Worm (Caenorhabditis elegans): ENCODE results near the gene col-101.

The col-101 gene

DNA sequence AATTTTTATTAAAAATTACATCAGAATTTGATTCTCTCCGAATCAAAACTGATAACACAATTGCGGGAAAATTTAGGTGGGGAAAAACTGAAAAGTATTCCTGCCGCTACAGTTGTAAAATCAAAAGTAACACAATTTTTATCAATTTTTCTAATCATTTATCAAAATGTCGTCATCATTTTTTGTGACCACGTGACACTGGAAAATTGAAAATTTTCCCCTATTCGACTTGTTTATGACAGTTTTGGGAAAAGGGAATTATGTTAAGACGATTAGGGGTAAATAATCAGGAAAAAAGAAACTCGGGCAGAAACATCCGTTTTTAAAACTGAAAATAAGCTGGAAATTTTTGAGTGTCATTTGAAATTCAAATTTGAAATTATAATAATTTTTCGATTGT is 30.0 kb downstream of the col-101 start:
- peak in 1 of 2 experiments; percentile 35 for TF ChIP-seq let-607 (tag; optimal IDR thresholded peaks at IDR 0.05)
- TF ChIP-seq ZK185.1 (tag; optimal IDR thresholded peaks at IDR 0.05; ENCODE audit: poor library complexity, severe bottlenecking) = no peak
- no peak for TF ChIP-seq egl-18 (GFP tag; IDR thresholded peaks at IDR 0.05)
- no peak for TF ChIP-seq C17E4.6 (GFP tag; IDR thresholded peaks at IDR 0.05)
- no peak for TF ChIP-seq madf-3 (GFP tag; IDR thresholded peaks at IDR 0.05)
- no peak for TF ChIP-seq hlh-26 (GFP tag; conservative IDR thresholded peaks at IDR 0.05)
- TF ChIP-seq die-1 (tag; optimal IDR thresholded peaks at IDR 0.05) = no peak
- peak; percentile 70 for TF ChIP-seq atf-7 (tag; optimal IDR thresholded peaks at IDR 0.05)
- TF ChIP-seq lin-35 (GFP tag; optimal IDR thresholded peaks at IDR 0.05) = no peak
- peak; percentile 2 for TF ChIP-seq lin-40 (tag; optimal IDR thresholded peaks at IDR 0.05)
- peak; percentile 27 for TF ChIP-seq chd-7 (tag; optimal IDR thresholded peaks at IDR 0.05)
- TF ChIP-seq ama-1 (optimal IDR thresholded peaks at IDR 0.05) = no peak
- TF ChIP-seq ama-1 (GFP tag; optimal IDR thresholded peaks at IDR 0.05) = no peak
- TF ChIP-seq mes-4 (tag; optimal IDR thresholded peaks at IDR 0.05) = no peak
- TF ChIP-seq unc-62 (GFP tag; optimal IDR thresholded peaks at IDR 0.05) = peak; percentile 18
- no peak for TF ChIP-seq pbrm-1 (GFP tag; IDR thresholded peaks at IDR 0.05)
- no peak for TF ChIP-seq cebp-1 (GFP tag; IDR thresholded peaks at IDR 0.05)
- peak; percentile 37 for TF ChIP-seq cebp-1 (tag; optimal IDR thresholded peaks at IDR 0.05)
- no peak for TF ChIP-seq lag-1 (GFP tag; IDR thresholded peaks at IDR 0.05)
- 0 out of 2 replicates have a peak, but pooled peaks have one; percentile 21 for TF ChIP-seq B0336.3 (GFP tag; IDR thresholded peaks at IDR 0.05)
- TF ChIP-seq nhr-80 (tag; optimal IDR thresholded peaks at IDR 0.05) = peak; percentile 81
- no peak for TF ChIP-seq attf-5 (GFP tag; optimal IDR thresholded peaks at IDR 0.05)
- TF ChIP-seq ztf-22 (GFP tag; optimal IDR thresholded peaks at IDR 0.05) = peak; percentile 41
- TF ChIP-seq hsf-1 (GFP tag; IDR thresholded peaks at IDR 0.05) = no peak
- no peak for TF ChIP-seq ets-4 (GFP tag; optimal IDR thresholded peaks at IDR 0.05)
- TF ChIP-seq attf-6 (GFP tag; IDR thresholded peaks at IDR 0.05) = no peak

DNA sequence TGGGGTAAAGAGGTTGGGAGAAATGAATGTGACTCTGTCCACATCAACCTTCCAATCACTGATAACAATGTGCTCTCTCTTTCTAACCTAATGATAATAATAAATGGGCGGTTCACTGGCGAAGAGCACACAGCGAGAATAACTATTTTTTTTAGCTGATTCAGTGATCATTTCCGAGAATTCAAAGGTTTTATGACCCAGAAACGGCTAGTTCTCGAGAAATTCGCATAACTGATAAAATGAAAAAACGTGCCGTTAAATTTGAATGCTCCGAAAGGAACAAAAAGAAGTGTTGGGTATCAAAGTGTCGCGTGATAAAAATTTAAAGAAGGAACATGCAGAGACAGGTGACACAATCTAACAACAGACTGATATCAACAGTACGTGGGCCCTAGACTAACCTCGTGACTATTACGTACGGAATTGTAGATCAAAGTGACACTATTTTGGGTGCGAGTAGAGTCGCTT is 31.1 kb downstream of the col-101 start:
- TF ChIP-seq C06A6.2 (GFP tag; conservative IDR thresholded peaks at IDR 0.05) (0 out of 2 replicates have a peak, but pooled peaks have one; percentile 27), nfyb-1 (GFP tag; IDR thresholded peaks at IDR 0.05) (0 out of 2 replicates have a peak, but pooled peaks have one; percentile 59), F23B12.7 (tag; optimal IDR thresholded peaks at IDR 0.05; ENCODE audit: insufficient read depth) (no peak), ztf-18 (tag; optimal IDR thresholded peaks at IDR 0.05) (no peak), dox-1 (GFP tag; IDR thresholded peaks at IDR 0.05) (peak; percentile 63), atf-7 (tag; optimal IDR thresholded peaks at IDR 0.05) (peak; percentile 77), snpc-4 (GFP tag; optimal IDR thresholded peaks at IDR 0.05) (no peak), snpc-4 (tag; optimal IDR thresholded peaks at IDR 0.05) (peak in 1 of 4 experiments; percentile 10), cebp-1 (GFP tag; IDR thresholded peaks at IDR 0.05) (no peak), cebp-1 (tag; optimal IDR thresholded peaks at IDR 0.05) (peak; percentile 33), ztf-25 (GFP tag; IDR thresholded peaks at IDR 0.05) (no peak), egl-44 (GFP tag; IDR thresholded peaks at IDR 0.05) (0 out of 2 replicates have a peak, but pooled peaks have one; percentile 32), nhr-90 (tag; optimal IDR thresholded peaks at IDR 0.05) (peak; percentile 39), lin-35 (GFP tag; optimal IDR thresholded peaks at IDR 0.05) (no peak), ekl-4 (GFP tag; IDR thresholded peaks at IDR 0.05) (0 out of 2 replicates have a peak, but pooled peaks have one; percentile 33), ztf-3 (GFP tag; optimal IDR thresholded peaks at IDR 0.05) (peak; percentile 0), xnd-1 (tag; optimal IDR thresholded peaks at IDR 0.05) (no peak), nhr-179 (tag; optimal IDR thresholded peaks at IDR 0.05) (no peak), nhr-120 (GFP tag; IDR thresholded peaks at IDR 0.05) (0 out of 2 replicates have a peak, but pooled peaks have one; percentile 62), tbp1 (GFP tag; optimal IDR thresholded peaks at IDR 0.05) (peak; percentile 33), madf-10 (tag; optimal IDR thresholded peaks at IDR 0.05) (peak; percentile 62), chd-7 (tag; optimal IDR thresholded peaks at IDR 0.05) (peak; percentile 43), nhr-80 (tag; optimal IDR thresholded peaks at IDR 0.05) (peak; percentile 95), lin-54 (GFP tag; optimal IDR thresholded peaks at IDR 0.05) (peak; percentile 16), let-607 (tag; optimal IDR thresholded peaks at IDR 0.05) (peak; percentile 43 to 45)

All from whole organism, young adult.